Fruit fly (Drosophila melanogaster) whole organism, embryonic: Measurements from ENCODE around the gene CG5382.

Source experiments
- Atf-2 ChIP-seq: fragments of 200-800 bp; sonication (Bioruptor generic); optimal IDR thresholded peaks from 2 replicates; lab custom pipeline; 2016; ENCODE audit warnings: missing biosample characterization, missing genetic modification characterization
- Atf3 ChIP-seq: fragments of 200-800 bp; sonication (Bioruptor generic); optimal IDR thresholded peaks from 3 replicates; lab custom pipeline; 2016; ENCODE audit warnings: missing biosample characterization, missing genetic modification characterization
- CG10147 ChIP-seq: fragments of 200-800 bp; sonication (Bioruptor generic); optimal IDR thresholded peaks from 2 replicates; lab custom pipeline; 2019; ENCODE audit warnings: missing biosample characterization, mild to moderate bottlenecking, missing genetic modification characterization, moderate library complexity
- CG10209 ChIP-seq: fragments of 200-800 bp; sonication (Bioruptor generic); optimal IDR thresholded peaks from 3 replicates; lab custom pipeline; 2017; ENCODE audit warnings: missing biosample characterization, mild to moderate bottlenecking, missing genetic modification characterization, missing genetic modification reagents
- CG13123 ChIP-seq: fragments of 200-800 bp; sonication (Bioruptor generic); optimal IDR thresholded peaks from 2 replicates; lab custom pipeline; 2016; ENCODE audit warnings: missing biosample characterization, missing genetic modification characterization
- CG1529 ChIP-seq: fragments of 200-800 bp; sonication (Bioruptor generic); optimal IDR thresholded peaks from 3 replicates; lab custom pipeline; 2018; ENCODE audit warnings: missing biosample characterization, missing genetic modification characterization
- CG17186 ChIP-seq: fragments of 200-800 bp; sonication (Bioruptor generic); optimal IDR thresholded peaks from 3 replicates; lab custom pipeline; 2017; ENCODE audit warnings: missing biosample characterization, missing genetic modification reagents, missing genetic modification characterization
- CG1832 ChIP-seq: fragments of 200-800 bp; sonication (Bioruptor generic); optimal IDR thresholded peaks from 2 replicates; lab custom pipeline; 2017; ENCODE audit warnings: missing biosample characterization, mild to moderate bottlenecking, missing genetic modification characterization, inconsistent platforms
- CG2199 ChIP-seq: fragments of 200-800 bp; sonication (Bioruptor generic); IDR thresholded peaks from 3 replicates; pipeline ENCODE4 v1.3.6; 2022; ENCODE audit warnings: missing biosample characterization, missing genetic modification characterization
- CG33213 ChIP-seq: fragments of 200-800 bp; sonication (Bioruptor generic); optimal IDR thresholded peaks from 3 replicates; lab custom pipeline; 2016; ENCODE audit warnings: missing biosample characterization, missing genetic modification characterization
- CG3407 ChIP-seq: fragments of 200-800 bp; sonication (Bioruptor generic); optimal IDR thresholded peaks from 2 replicates; lab custom pipeline; 2018; ENCODE audit warnings: missing biosample characterization, mild to moderate bottlenecking, missing genetic modification characterization
- CG34376 ChIP-seq: fragments of 200-800 bp; sonication (Bioruptor generic); optimal IDR thresholded peaks from 2 replicates; lab custom pipeline; 2018; ENCODE audit warnings: missing biosample characterization, mild to moderate bottlenecking, missing genetic modification characterization
- CG4282 ChIP-seq: fragments of 200-800 bp; sonication (Bioruptor generic); optimal IDR thresholded peaks from 2 replicates; lab custom pipeline; 2016; ENCODE audit warnings: missing biosample characterization, missing genetic modification characterization
- CG4424 ChIP-seq: fragments of 200-800 bp; sonication (Bioruptor generic); optimal IDR thresholded peaks from 3 replicates; lab custom pipeline; 2016; ENCODE audit warnings: missing biosample characterization, missing genetic modification characterization
- CG4854 ChIP-seq: fragments of 200-800 bp; sonication (Bioruptor generic); optimal IDR thresholded peaks from 2 replicates; lab custom pipeline; 2016; ENCODE audit warnings: missing biosample characterization, missing genetic modification characterization, inconsistent platforms
- CG5245 ChIP-seq: fragments of 200-800 bp; sonication (Bioruptor generic); optimal IDR thresholded peaks from 3 replicates; lab custom pipeline; 2016; ENCODE audit warnings: missing biosample characterization, missing genetic modification characterization
- CG6813 ChIP-seq: fragments of 200-800 bp; sonication (Bioruptor generic); optimal IDR thresholded peaks from 2 replicates; lab custom pipeline; 2017; ENCODE audit warnings: missing biosample characterization, missing genetic modification characterization, mild to moderate bottlenecking, moderate library complexity, missing genetic modification reagents
- CG7987 ChIP-seq: fragments of 200-800 bp; sonication (Bioruptor generic); optimal IDR thresholded peaks from 2 replicates; lab custom pipeline; 2018; ENCODE audit warnings: missing biosample characterization, mild to moderate bottlenecking, missing genetic modification characterization, moderate library complexity
- CG8359 ChIP-seq: fragments of 200-800 bp; sonication (Bioruptor generic); optimal IDR thresholded peaks from 2 replicates; lab custom pipeline; 2017; ENCODE audit warnings: missing biosample characterization, mild to moderate bottlenecking, missing genetic modification characterization, borderline replicate concordance
- CG8765 ChIP-seq: fragments of 200-800 bp; sonication (Bioruptor generic); IDR thresholded peaks from 2 replicates; pipeline ENCODE4 v1.3.6; 2022; ENCODE audit warnings: missing biosample characterization, missing genetic modification characterization
- CrebB ChIP-seq: fragments of 200-800 bp; sonication (Bioruptor generic); optimal IDR thresholded peaks from 3 replicates; lab custom pipeline; 2018; ENCODE audit warnings: missing biosample characterization, mild to moderate bottlenecking, missing genetic modification characterization
- Dad ChIP-seq: fragments of 200-800 bp; sonication (Bioruptor generic); optimal IDR thresholded peaks from 3 replicates; lab custom pipeline; 2016; ENCODE audit warnings: missing biosample characterization, missing genetic modification characterization
- Dfd ChIP-seq, 2 experiments: fragments of >200 bp; optimal IDR thresholded peaks; 2 replicates each; lab custom pipeline; 2017; ENCODE audit warnings: missing biosample characterization in 2 of 2, missing genetic modification characterization in 2 of 2
- Dp ChIP-seq: fragments of 200-800 bp; sonication (Bioruptor generic); optimal IDR thresholded peaks from 2 replicates; lab custom pipeline; 2018; ENCODE audit warnings: missing biosample characterization, mild to moderate bottlenecking, missing genetic modification characterization, moderate library complexity
- Fer1 ChIP-seq: fragments of 200-800 bp; sonication (Bioruptor generic); optimal IDR thresholded peaks from 2 replicates; lab custom pipeline; 2017; ENCODE audit warnings: missing biosample characterization, mild to moderate bottlenecking, missing genetic modification characterization
- Hsf ChIP-seq: fragments of 200-800 bp; sonication (Bioruptor generic); optimal IDR thresholded peaks from 3 replicates; lab custom pipeline; 2016; ENCODE audit warnings: missing biosample characterization, missing genetic modification characterization
- Med ChIP-seq: fragments of 200-800 bp; sonication (Bioruptor generic); peaks from one replicate; lab custom pipeline; 2016; ENCODE audit warnings: missing biosample characterization, missing genetic modification characterization, mild to moderate bottlenecking, inconsistent platforms, moderate library complexity
- Nf-YA ChIP-seq: fragments of 200-800 bp; sonication (Bioruptor generic); IDR thresholded peaks from 2 replicates; pipeline ENCODE4 v1.3.6; 2022; ENCODE audit warnings: missing biosample characterization, missing genetic modification characterization
- NfI ChIP-seq: fragments of 200-800 bp; sonication (Bioruptor generic); optimal IDR thresholded peaks from 3 replicates; lab custom pipeline; 2018; ENCODE audit warnings: missing biosample characterization, mild to moderate bottlenecking, missing genetic modification characterization, moderate library complexity
- Spps ChIP-seq: fragments of 200-800 bp; sonication (Bioruptor generic); optimal IDR thresholded peaks from 2 replicates; lab custom pipeline; 2018; ENCODE audit warnings: missing biosample characterization, mild to moderate bottlenecking, missing genetic modification characterization
- aop ChIP-seq: fragments of 200-800 bp; sonication (Bioruptor generic); IDR thresholded peaks from 2 replicates; pipeline ENCODE4 v1.3.6; 2022; ENCODE audit warnings: missing biosample characterization, missing genetic modification characterization
- bowl ChIP-seq: fragments of 200-800 bp; sonication (Bioruptor generic); IDR thresholded peaks from 2 replicates; pipeline ENCODE4 v1.3.6; 2022; ENCODE audit warnings: missing biosample characterization, missing genetic modification characterization
- cad ChIP-seq: fragments of >200 bp; optimal IDR thresholded peaks from 2 replicates; lab custom pipeline; 2017; ENCODE audit warnings: missing biosample characterization, missing genetic modification characterization
- cas ChIP-seq: fragments of 200-800 bp; sonication (Bioruptor generic); IDR thresholded peaks from 2 replicates; pipeline ENCODE4 v1.3.6; 2022; ENCODE audit warnings: missing biosample characterization, missing genetic modification characterization
- crol ChIP-seq: fragments of 200-800 bp; sonication (Bioruptor generic); IDR thresholded peaks from 2 replicates; pipeline ENCODE4 v1.3.6; 2022; ENCODE audit warnings: missing biosample characterization, missing genetic modification characterization
- dmrt11E ChIP-seq: fragments of 200-800 bp; sonication (Bioruptor generic); optimal IDR thresholded peaks from 3 replicates; lab custom pipeline; 2018; ENCODE audit warnings: missing biosample characterization, mild to moderate bottlenecking, missing genetic modification characterization, moderate library complexity
- dpn ChIP-seq, 2 experiments: fragments of 200-800 bp; sonication (Bioruptor generic); optimal IDR thresholded peaks; 3 replicates each; lab custom pipeline; 2016; ENCODE audit warnings: missing biosample characterization in 2 of 2, missing genetic modification characterization in 2 of 2
- fru ChIP-seq: fragments of >200 bp; optimal IDR thresholded peaks from 2 replicates; lab custom pipeline; 2017
- fu2 ChIP-seq: fragments of 200-800 bp; sonication (Bioruptor generic); optimal IDR thresholded peaks from 2 replicates; lab custom pipeline; 2016; ENCODE audit warnings: missing biosample characterization, missing genetic modification characterization
- gro ChIP-seq: fragments of 200-800 bp; sonication (Bioruptor generic); optimal IDR thresholded peaks from 2 replicates; lab custom pipeline; 2016; ENCODE audit warnings: missing biosample characterization, missing genetic modification characterization
- h ChIP-seq: fragments of >200 bp; optimal IDR thresholded peaks from 2 replicates; lab custom pipeline; 2017
- hth ChIP-seq: fragments of >200 bp; optimal IDR thresholded peaks from 2 replicates; lab custom pipeline; 2017; ENCODE audit warnings: inconsistent platforms
- klu ChIP-seq: fragments of 200-800 bp; sonication (Bioruptor generic); IDR thresholded peaks from 2 replicates; pipeline ENCODE4 v1.3.6; 2022; ENCODE audit warnings: missing biosample characterization, missing genetic modification characterization
- kni ChIP-seq: fragments of 200-800 bp; sonication (Bioruptor generic); optimal IDR thresholded peaks from 3 replicates; lab custom pipeline; 2017; ENCODE audit warnings: mild to moderate bottlenecking, missing biosample characterization, missing genetic modification reagents, missing genetic modification characterization
- lbe ChIP-seq: fragments of 200-800 bp; sonication (Bioruptor generic); optimal IDR thresholded peaks from 2 replicates; lab custom pipeline; 2016; ENCODE audit warnings: missing biosample characterization, mild to moderate bottlenecking, missing genetic modification characterization
- mld ChIP-seq: fragments of 200-800 bp; sonication (Bioruptor generic); IDR thresholded peaks from 3 replicates; pipeline ENCODE4 v1.3.6; 2022; ENCODE audit warnings: missing biosample characterization, missing genetic modification characterization; ENCODE audit not compliant: partially characterized antibody
- slbo ChIP-seq: fragments of 200-800 bp; sonication (Bioruptor generic); IDR thresholded peaks from 2 replicates; pipeline ENCODE4 v1.3.6; 2022; ENCODE audit warnings: missing biosample characterization, missing genetic modification characterization
- sug ChIP-seq: fragments of 200-800 bp; optimal IDR thresholded peaks from 2 replicates; lab custom pipeline; 2019; ENCODE audit warnings: missing biosample characterization, mild to moderate bottlenecking, missing genetic modification characterization, moderate library complexity
- trh ChIP-seq: fragments of 200-800 bp; sonication (Bioruptor generic); optimal IDR thresholded peaks from 2 replicates; lab custom pipeline; 2016; ENCODE audit warnings: missing biosample characterization, missing genetic modification characterization
- tx ChIP-seq: fragments of 200-800 bp; sonication (Bioruptor generic); optimal IDR thresholded peaks from 2 replicates; lab custom pipeline; 2016; ENCODE audit warnings: missing biosample characterization, missing genetic modification characterization
- wek ChIP-seq: fragments of 200-800 bp; sonication (Bioruptor generic); optimal IDR thresholded peaks from 3 replicates; lab custom pipeline; 2018; ENCODE audit warnings: missing biosample characterization, mild to moderate bottlenecking, missing genetic modification characterization, moderate library complexity
- zen2 ChIP-seq: fragments of 200-800 bp; sonication (Bioruptor generic); IDR thresholded peaks from 3 replicates; pipeline ENCODE4 v1.3.6; 2022; ENCODE audit warnings: missing biosample characterization, missing genetic modification characterization; ENCODE audit not compliant: partially characterized antibody

CG5382 gene

dm6 chr3R:22358810-22359209 lies 7.0 kb downstream of the CG5382 start:
- no peak for TF ChIP-seq aop (GFP tag; lab: Robert Waterston, UW)
- no peak for TF ChIP-seq Dp
- peak; percentile 53 for TF ChIP-seq NfI (GFP tag; lab: Kevin White, UChicago)
- TF ChIP-seq tx = no peak
- peak; percentile 18 for TF ChIP-seq sug (tag; lab: Kevin White, UChicago)
- TF ChIP-seq kni (GFP tag; lab: Kevin White, UChicago) = peak; percentile 78
- peak; percentile 29 for TF ChIP-seq Dad (GFP tag; lab: Kevin White, UChicago)
- TF ChIP-seq mld (GFP tag; lab: Robert Waterston, UW) = no peak
- TF ChIP-seq lbe = peak; percentile 65
- no peak for TF ChIP-seq CG1832 (GFP tag; lab: Kevin White, UChicago)
- TF ChIP-seq CG7987 (GFP tag; lab: Kevin White, UChicago) = peak; percentile 82
- peak in 1 of 2 experiments; percentile 64 for TF ChIP-seq dpn (GFP tag; optimal IDR thresholded peaks at IDR 0.05; lab: Kevin White, UChicago)
- peak; percentile 33 for TF ChIP-seq Atf3 (GFP tag; lab: Kevin White, UChicago)
- TF ChIP-seq CG4424 (GFP tag; lab: Kevin White, UChicago) = peak; percentile 73
- TF ChIP-seq Fer1 (GFP tag; lab: Kevin White, UChicago) = peak; percentile 40
- peak; percentile 80 for TF ChIP-seq CG5245 (GFP tag; lab: Kevin White, UChicago)
- no peak for TF ChIP-seq Dfd (GFP tag; optimal IDR thresholded peaks at IDR 0.05; lab: Kevin White, UChicago)
- TF ChIP-seq CG6813 (GFP tag; lab: Kevin White, UChicago) = peak; percentile 86
- TF ChIP-seq slbo (GFP tag; lab: Robert Waterston, UW) = peak; percentile 48; the same call in 1 of the 2 replicates
- peak; percentile 83 for TF ChIP-seq CG3407 (GFP tag; lab: Kevin White, UChicago)
- no peak for TF ChIP-seq klu (GFP tag; lab: Robert Waterston, UW)
- TF ChIP-seq dmrt11E = peak; percentile 88
- TF ChIP-seq CG10209 (GFP tag; lab: Kevin White, UChicago) = peak; percentile 81
- TF ChIP-seq CG10147 (GFP tag; lab: Kevin White, UChicago) = peak; percentile 40
- TF ChIP-seq Nf-YA (GFP tag; lab: Robert Waterston, UW) = peak; percentile 53; the same call in 1 of the 2 replicates
- TF ChIP-seq cas (GFP tag; lab: Robert Waterston, UW) = no peak
- peak; percentile 49; the same call in 1 of the 2 replicates for TF ChIP-seq bowl
- peak; percentile 54 for TF ChIP-seq CG17186 (GFP tag; lab: Kevin White, UChicago)
- peak; percentile 91; the same call in 2 of the 3 replicates for TF ChIP-seq CG2199 (GFP tag; lab: Robert Waterston, UW)
- TF ChIP-seq CG4854 (GFP tag; lab: Kevin White, UChicago) = peak; percentile 62
- peak; percentile 69 for TF ChIP-seq CG13123 (GFP tag; lab: Kevin White, UChicago)
- TF ChIP-seq zen2 = no peak
- TF ChIP-seq gro (GFP tag; lab: Kevin White, UChicago) = peak; percentile 20
- TF ChIP-seq h (lab: Kevin White, UChicago) = no peak
- TF ChIP-seq wek (GFP tag; lab: Kevin White, UChicago) = peak; percentile 58
- no peak for TF ChIP-seq fru (lab: Kevin White, UChicago)
- TF ChIP-seq fu2 = no peak
- TF ChIP-seq cad (GFP tag; lab: Kevin White, UChicago) = no peak
- peak; percentile 42 for TF ChIP-seq CrebB (tag; lab: Kevin White, UChicago)
- TF ChIP-seq Med = peak; percentile 76
- TF ChIP-seq Hsf (GFP tag; lab: Kevin White, UChicago) = peak; percentile 51
- TF ChIP-seq CG8359 (GFP tag; lab: Kevin White, UChicago) = peak; percentile 61
- no peak for TF ChIP-seq CG4282 (GFP tag; lab: Kevin White, UChicago)
- TF ChIP-seq Atf-2 = peak; percentile 61
- no peak for TF ChIP-seq crol (GFP tag; lab: Robert Waterston, UW)
- TF ChIP-seq Spps (tag; lab: Kevin White, UChicago) = peak; percentile 82
- TF ChIP-seq CG33213 (GFP tag; lab: Kevin White, UChicago) = peak; percentile 51
- no peak for TF ChIP-seq hth (lab: Kevin White, UChicago)
- TF ChIP-seq CG1529 = peak; percentile 81
- peak; percentile 63 for TF ChIP-seq trh
- TF ChIP-seq CG34376 (GFP tag; lab: Kevin White, UChicago) = peak; percentile 1
- TF ChIP-seq CG8765 (GFP tag; lab: Robert Waterston, UW) = no peak
